Worm (Caenorhabditis elegans) whole organism, L3 larva: ENCODE measurements around the gene com-1.

Experiments
- R02D3.7 ChIP-seq: fragments of 150-350 bp; optimal IDR thresholded peaks from 2 replicates; lab custom pipeline; 2014; ENCODE audit warnings: missing biosample characterization, missing genetic modification characterization
- aly-2 ChIP-seq: fragments of 150-350 bp; optimal IDR thresholded peaks from 2 replicates; lab custom pipeline; 2014; ENCODE audit warnings: missing biosample characterization, missing genetic modification characterization
- ceh-28 ChIP-seq: fragments of 150-350 bp; optimal IDR thresholded peaks from 2 replicates; lab custom pipeline; 2014; ENCODE audit warnings: missing biosample characterization, missing genetic modification reagents, missing genetic modification characterization
- ceh-82 ChIP-seq: fragments of 150-350 bp; optimal IDR thresholded peaks from 2 replicates; lab custom pipeline; 2014; ENCODE audit warnings: missing biosample characterization, missing genetic modification characterization
- daf-12 ChIP-seq: fragments of 150-350 bp; optimal IDR thresholded peaks from 2 replicates; lab custom pipeline; 2014; ENCODE audit warnings: missing biosample characterization, missing genetic modification reagents, missing genetic modification characterization
- egl-27 ChIP-seq: sonication (generic microtip); optimal IDR thresholded peaks from 4 replicates; lab custom pipeline; 2017; ENCODE audit warnings: missing biosample characterization, missing genetic modification reagents, missing genetic modification characterization
- egl-5 ChIP-seq: fragments of 150-350 bp; optimal IDR thresholded peaks from 2 replicates; lab custom pipeline; 2017; ENCODE audit warnings: missing biosample characterization, missing genetic modification reagents, missing genetic modification characterization, inconsistent platforms
- elt-1 ChIP-seq: fragments of 150-350 bp; optimal IDR thresholded peaks from 2 replicates; lab custom pipeline; 2014; ENCODE audit warnings: missing biosample characterization, missing genetic modification characterization
- elt-2 ChIP-seq: sonication (generic microtip); optimal IDR thresholded peaks from 2 replicates; lab custom pipeline; 2016; ENCODE audit warnings: missing genetic modification reagents, mild to moderate bottlenecking, missing genetic modification characterization, missing compliant biosample characterization
- eor-1 ChIP-seq, 2 experiments: fragments of 150-350 bp; optimal IDR thresholded peaks; 2 replicates each; lab custom pipeline; 2014 to 2018; ENCODE audit warnings: missing biosample characterization in 2 of 2, missing genetic modification characterization in 2 of 2
- fkh-10 ChIP-seq: sonication (generic microtip); optimal IDR thresholded peaks from 2 replicates; lab custom pipeline; 2017; ENCODE audit warnings: missing biosample characterization, missing genetic modification reagents, missing genetic modification characterization
- fkh-2 ChIP-seq: fragments of 150-350 bp; optimal IDR thresholded peaks from 2 replicates; lab custom pipeline; 2014; ENCODE audit warnings: missing biosample characterization, missing genetic modification reagents, missing genetic modification characterization
- fos-1 ChIP-seq: fragments of 150-350 bp; optimal IDR thresholded peaks from 2 replicates; lab custom pipeline; 2014; ENCODE audit warnings: missing biosample characterization, missing genetic modification characterization
- hmg-11 ChIP-seq: sonication (generic microtip); optimal IDR thresholded peaks from 2 replicates; lab custom pipeline; 2016; ENCODE audit warnings: missing genetic modification characterization, missing compliant biosample characterization
- jun-1 ChIP-seq: fragments of 150-350 bp; optimal IDR thresholded peaks from 2 replicates; lab custom pipeline; 2014; ENCODE audit warnings: missing biosample characterization, missing genetic modification reagents, missing genetic modification characterization
- lin-15B ChIP-seq: fragments of 150-350 bp; optimal IDR thresholded peaks from 2 replicates; lab custom pipeline; 2014; ENCODE audit warnings: missing biosample characterization, missing genetic modification characterization
- lin-39 ChIP-seq: fragments of 150-350 bp; optimal IDR thresholded peaks from 2 replicates; lab custom pipeline; 2018; ENCODE audit warnings: missing biosample characterization, missing genetic modification reagents, missing genetic modification characterization
- lsy-12 ChIP-seq: sonication (generic microtip); optimal IDR thresholded peaks from 2 replicates; lab custom pipeline; 2016; ENCODE audit warnings: mild to moderate bottlenecking, missing genetic modification characterization, missing compliant biosample characterization
- mdl-1 ChIP-seq: fragments of 150-350 bp; optimal IDR thresholded peaks from 2 replicates; lab custom pipeline; 2014; ENCODE audit warnings: missing biosample characterization, missing genetic modification characterization
- mml-1 ChIP-seq: fragments of 150-350 bp; sonication (generic microtip); optimal IDR thresholded peaks from 3 replicates; lab custom pipeline; 2014; ENCODE audit warnings: missing biosample characterization, missing genetic modification characterization
- nfya-1 ChIP-seq: sonication (generic microtip); optimal IDR thresholded peaks from 2 replicates; lab custom pipeline; 2017; ENCODE audit warnings: missing genetic modification characterization, mild to moderate bottlenecking, missing compliant biosample characterization, antibody characterized with exemption, moderate library complexity; ENCODE audit not compliant: insufficient read depth
- nhr-12 ChIP-seq: fragments of 150-350 bp; optimal IDR thresholded peaks from 2 replicates; lab custom pipeline; 2014; ENCODE audit warnings: missing biosample characterization, missing genetic modification characterization
- nhr-23 ChIP-seq: fragments of 150-350 bp; optimal IDR thresholded peaks from 2 replicates; lab custom pipeline; 2014; ENCODE audit warnings: missing biosample characterization, missing genetic modification reagents, missing genetic modification characterization
- nhr-237 ChIP-seq: fragments of 150-350 bp; optimal IDR thresholded peaks from 2 replicates; lab custom pipeline; 2014; ENCODE audit warnings: missing biosample characterization, missing genetic modification characterization
- nhr-43 ChIP-seq: sonication (generic microtip); optimal IDR thresholded peaks from 2 replicates; lab custom pipeline; 2016; ENCODE audit warnings: mild to moderate bottlenecking, missing genetic modification characterization, missing compliant biosample characterization; ENCODE audit not compliant: poor library complexity, severe bottlenecking
- nhr-67 ChIP-seq: fragments of 150-350 bp; optimal IDR thresholded peaks from 2 replicates; lab custom pipeline; 2014; ENCODE audit warnings: missing biosample characterization, missing genetic modification characterization
- nhr-76 ChIP-seq: fragments of 150-350 bp; sonication (generic microtip); optimal IDR thresholded peaks from 5 replicates; lab custom pipeline; 2014; ENCODE audit warnings: missing biosample characterization, missing genetic modification characterization
- nhr-77 ChIP-seq: fragments of 150-350 bp; optimal IDR thresholded peaks from 2 replicates; lab custom pipeline; 2014; ENCODE audit warnings: missing biosample characterization, missing genetic modification characterization
- pha-4 ChIP-seq: fragments of 150-350 bp; optimal IDR thresholded peaks from 2 replicates; lab custom pipeline; 2014; ENCODE audit warnings: missing biosample characterization, missing genetic modification reagents, missing genetic modification characterization
- skn-1 ChIP-seq: fragments of 150-350 bp; optimal IDR thresholded peaks from 2 replicates; lab custom pipeline; 2014; ENCODE audit warnings: missing biosample characterization, missing genetic modification characterization
- snpc-4 ChIP-seq: fragments of 150-350 bp; optimal IDR thresholded peaks from 2 replicates; lab custom pipeline; 2014; ENCODE audit warnings: missing biosample characterization, missing genetic modification characterization
- tbx-2 ChIP-seq: sonication (generic microtip); optimal IDR thresholded peaks from 2 replicates; lab custom pipeline; 2016; ENCODE audit warnings: mild to moderate bottlenecking, missing genetic modification characterization, missing compliant biosample characterization
- unc-62 ChIP-seq: fragments of 150-350 bp; sonication (generic microtip); optimal IDR thresholded peaks from 4 replicates; lab custom pipeline; 2014; ENCODE audit warnings: missing biosample characterization, missing genetic modification reagents, missing genetic modification characterization
- zag-1 ChIP-seq: fragments of 150-350 bp; optimal IDR thresholded peaks from 2 replicates; lab custom pipeline; 2014; ENCODE audit warnings: missing biosample characterization, missing genetic modification characterization
- ztf-4 ChIP-seq: fragments of 150-350 bp; optimal IDR thresholded peaks from 2 replicates; lab custom pipeline; 2014; ENCODE audit warnings: missing biosample characterization, missing genetic modification characterization

com-1 gene

ce11 chrIII:10868653-10869392 lies 27.3 kb upstream of the com-1 start, which contains the start of the genes cey-4 and vps-50 (continued):
- TF ChIP-seq eor-1 (tag; optimal IDR thresholded peaks at IDR 0.05; lab: Kevin White, UChicago): no peak
- peak; percentile 53 for TF ChIP-seq lin-39 (tag; lab: Kevin White, UChicago)
- no peak for TF ChIP-seq nhr-67
- TF ChIP-seq nhr-76 (tag; lab: Kevin White, UChicago): no peak
- no peak for TF ChIP-seq nfya-1
- TF ChIP-seq nhr-237 (tag; lab: Kevin White, UChicago): no peak
- no peak for TF ChIP-seq skn-1 (tag; lab: Kevin White, UChicago)
- TF ChIP-seq egl-5 (tag; lab: Kevin White, UChicago): peak; percentile 13
- TF ChIP-seq nhr-43: no peak
- TF ChIP-seq pha-4 (tag; lab: Kevin White, UChicago): peak; percentile 27
- TF ChIP-seq snpc-4 (tag; lab: Kevin White, UChicago): no peak
- TF ChIP-seq unc-62 (GFP tag; lab: Kevin White, UChicago): no peak
- no peak for TF ChIP-seq ztf-4
- TF ChIP-seq nhr-12 (tag; lab: Kevin White, UChicago): no peak
- TF ChIP-seq ceh-28 (tag; lab: Kevin White, UChicago): peak; percentile 44
- TF ChIP-seq lin-15B (tag; lab: Kevin White, UChicago): peak; percentile 48
- no peak for TF ChIP-seq elt-2 (tag; lab: Kevin White, UChicago)
- TF ChIP-seq lsy-12: no peak
- TF ChIP-seq hmg-11 (tag; lab: Kevin White, UChicago): peak; percentile 59
- no peak for TF ChIP-seq ceh-82 (tag; lab: Kevin White, UChicago)
- no peak for TF ChIP-seq fos-1 (tag; lab: Kevin White, UChicago)

ce11 chrIII:10869595-10869994 lies 26.6 kb upstream of the com-1 start:
- TF ChIP-seq jun-1 (no peak), daf-12 (no peak)

- no peak for TF ChIP-seq daf-12
- no peak for TF ChIP-seq eor-1 (tag; optimal IDR thresholded peaks at IDR 0.05; lab: Kevin White, UChicago)
- no peak for TF ChIP-seq R02D3.7 (tag; lab: Kevin White, UChicago)
- no peak for TF ChIP-seq lin-39 (tag; lab: Kevin White, UChicago)
- no peak for TF ChIP-seq nhr-77 (tag; lab: Kevin White, UChicago)
- TF ChIP-seq mml-1: no peak
- TF ChIP-seq fos-1 (tag; lab: Kevin White, UChicago): no peak
- no peak for TF ChIP-seq ztf-4
Observed at ce11 chrIII:10870161-10870560, 26.0 kb upstream of the com-1 start.

- no peak for TF ChIP-seq aly-2
- TF ChIP-seq egl-27 (tag; lab: Kevin White, UChicago): no peak
- TF ChIP-seq daf-12: no peak
- TF ChIP-seq ztf-4: no peak
- TF ChIP-seq zag-1 (tag; lab: Kevin White, UChicago): no peak
- TF ChIP-seq nhr-76 (tag; lab: Kevin White, UChicago): no peak
- TF ChIP-seq ceh-28 (tag; lab: Kevin White, UChicago): no peak
Observed at ce11 chrIII:10870814-10871213, 25.3 kb upstream of the com-1 start.

- no peak for TF ChIP-seq ztf-4
- no peak for TF ChIP-seq zag-1 (tag; lab: Kevin White, UChicago)
- no peak for TF ChIP-seq nhr-67
- no peak for TF ChIP-seq snpc-4 (tag; lab: Kevin White, UChicago)
- no peak for TF ChIP-seq lin-39 (tag; lab: Kevin White, UChicago)
- TF ChIP-seq fkh-10: no peak
- TF ChIP-seq lsy-12: no peak
- TF ChIP-seq nhr-23 (tag; lab: Kevin White, UChicago): no peak
- no peak for TF ChIP-seq nhr-77 (tag; lab: Kevin White, UChicago)
- no peak for TF ChIP-seq egl-5 (tag; lab: Kevin White, UChicago)
- no peak for TF ChIP-seq fkh-2 (tag; lab: Kevin White, UChicago)
- TF ChIP-seq jun-1: no peak
- TF ChIP-seq fos-1 (tag; lab: Kevin White, UChicago): no peak
- TF ChIP-seq hmg-11 (tag; lab: Kevin White, UChicago): no peak
- TF ChIP-seq lin-15B (tag; lab: Kevin White, UChicago): no peak
- no peak for TF ChIP-seq mdl-1
- TF ChIP-seq nhr-76 (tag; lab: Kevin White, UChicago): no peak
- no peak for TF ChIP-seq elt-1
- TF ChIP-seq tbx-2 (tag; lab: Kevin White, UChicago): no peak
- TF ChIP-seq mml-1: no peak
Observed at ce11 chrIII:10875132-10875531, 21.0 kb upstream of the com-1 start, which contains the start of gene C44B9.2. Gene C44B9.2, plus strand, starts transcription at chrIII:10875432.
